Fruit fly (Drosophila melanogaster) whole organism: ENCODE measurements around the gene schlank.

ENCODE experiments used
- CG8478 ChIP-seq: fragments of >200 bp; optimal IDR thresholded peaks from 2 replicates; lab custom pipeline; 2018; ENCODE audit warnings: inconsistent platforms
- Dll ChIP-seq: fragments of >200 bp; optimal IDR thresholded peaks from 2 replicates; lab custom pipeline; 2017
- EcR ChIP-seq, 2 experiments: fragments of >200 bp; optimal IDR thresholded peaks; 2 replicates each; lab custom pipeline; 2017; ENCODE audit warnings: missing biosample characterization in 2 of 2, missing genetic modification characterization in 2 of 2, missing genetic modification reagents in 2 of 2
- pan ChIP-seq: fragments of >200 bp; optimal IDR thresholded peaks from 2 replicates; lab custom pipeline; 2017
- psq ChIP-seq: fragments of >200 bp; optimal IDR thresholded peaks from 2 replicates; lab custom pipeline; 2017
- usp ChIP-seq: fragments of >200 bp; optimal IDR thresholded peaks from 2 replicates; lab custom pipeline; 2017; ENCODE audit warnings: missing biosample characterization, missing genetic modification characterization, mixed read lengths

DNA sequence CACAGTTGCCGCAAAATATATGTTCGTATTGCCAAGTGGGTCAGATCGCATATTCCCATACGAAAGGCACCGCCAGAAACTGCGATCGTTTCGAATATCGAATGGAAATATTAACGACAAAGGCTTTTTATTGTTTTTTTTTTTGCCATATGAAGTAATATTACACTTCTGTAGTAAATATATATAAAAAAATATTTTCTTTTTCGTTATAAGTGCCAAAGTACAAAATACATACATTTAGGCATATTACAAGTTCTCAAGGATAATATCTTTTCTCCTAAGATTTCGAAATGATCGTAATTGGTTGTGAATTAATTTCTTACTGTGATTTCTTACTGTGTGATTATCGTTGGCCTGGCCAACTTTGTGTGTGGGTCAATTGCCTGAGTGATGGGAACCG is 37.2 kb upstream of the schlank start:
- TF ChIP-seq psq (lab: Kevin White, UChicago) (no peak), usp (no peak), pan (lab: Kevin White, UChicago) (no peak), EcR (GFP tag; optimal IDR thresholded peaks at IDR 0.05; lab: Kevin White, UChicago) (no peak), CG8478 (lab: Kevin White, UChicago) (no peak), Dll (lab: Kevin White, UChicago) (no peak)
